Worm (Caenorhabditis elegans) whole organism, L4 larva: Measurements from ENCODE around the gene F18A11.5.

Experiments used
- D1046.2 ChIP-seq: fragments of 200-800 bp; sonication (Bioruptor generic); IDR thresholded peaks from 2 replicates; pipeline ENCODE4 v1.3.6; 2022; ENCODE audit warnings: missing genetic modification characterization, missing compliant biosample characterization
- F26F4.8 ChIP-seq: fragments of 200-800 bp; sonication (Bioruptor generic); conservative IDR thresholded peaks from 2 replicates; pipeline ENCODE4 v1.3.6; 2022; ENCODE audit warnings: missing genetic modification characterization, missing compliant biosample characterization
- T26A8.4 ChIP-seq: fragments of 200-800 bp; sonication (Bioruptor generic); IDR thresholded peaks from 2 replicates; pipeline ENCODE4 v1.3.6; 2022; ENCODE audit warnings: missing genetic modification characterization, missing compliant biosample characterization
- Y5F2A.4 ChIP-seq: fragments of 200-800 bp; sonication (Bioruptor generic); optimal IDR thresholded peaks from 2 replicates; lab custom pipeline; 2018; ENCODE audit warnings: mild to moderate bottlenecking, missing genetic modification characterization, missing compliant biosample characterization
- ZK337.2 ChIP-seq: fragments of 200-800 bp; sonication (Bioruptor generic); IDR thresholded peaks from 2 replicates; pipeline ENCODE4 v1.3.6; 2022; ENCODE audit warnings: missing genetic modification reagents, missing genetic modification characterization, missing compliant biosample characterization
- aha-1 ChIP-seq: fragments of 150-350 bp; peaks from one replicate; lab custom pipeline; 2014; ENCODE audit warnings: missing biosample characterization, missing genetic modification characterization
- ceh-32 ChIP-seq: sonication (generic microtip); optimal IDR thresholded peaks from 2 replicates; lab custom pipeline; 2016; ENCODE audit warnings: mild to moderate bottlenecking, missing genetic modification characterization, missing compliant biosample characterization; ENCODE audit not compliant: poor library complexity
- ceh-44 ChIP-seq: fragments of 200-800 bp; sonication (Bioruptor generic); IDR thresholded peaks from 2 replicates; pipeline ENCODE4 v1.3.6; 2022; ENCODE audit warnings: missing genetic modification reagents, missing genetic modification characterization, missing compliant biosample characterization
- daf-16 ChIP-seq, 3 experiments: sonication (generic microtip); optimal IDR thresholded peaks; 2 replicates each; lab custom pipeline; 2016 to 2017; ENCODE audit warnings: missing genetic modification characterization in 3 of 3, missing genetic modification reagents in 3 of 3, mild to moderate bottlenecking in 2 of 3, missing compliant biosample characterization in 2 of 3, missing biosample characterization in 1 of 3, moderate library complexity in 1 of 3
- daf-8 ChIP-seq: fragments of 200-800 bp; sonication (Bioruptor generic); IDR thresholded peaks from 2 replicates; pipeline ENCODE4 v1.3.6; 2022; ENCODE audit warnings: missing genetic modification characterization, missing compliant biosample characterization
- dmd-6 ChIP-seq: fragments of 200-800 bp; sonication (Bioruptor generic); IDR thresholded peaks from 2 replicates; pipeline ENCODE4 v1.3.6; 2022; ENCODE audit warnings: missing genetic modification reagents, missing genetic modification characterization, missing compliant biosample characterization
- egl-27 ChIP-seq: sonication (generic microtip); optimal IDR thresholded peaks from 3 replicates; lab custom pipeline; 2017; ENCODE audit warnings: missing biosample characterization, missing genetic modification reagents, missing genetic modification characterization
- egl-43 ChIP-seq: fragments of 200-800 bp; sonication (Bioruptor generic); IDR thresholded peaks from 2 replicates; pipeline ENCODE4 v1.3.6; 2022; ENCODE audit warnings: missing genetic modification reagents, missing genetic modification characterization, missing compliant biosample characterization
- hif-1 ChIP-seq, 2 experiments: sonication (generic microtip); optimal IDR thresholded peaks; 2 replicates each; lab custom pipeline; 2016 to 2017; ENCODE audit warnings: missing compliant biosample characterization in 2 of 2, missing genetic modification characterization in 2 of 2, missing genetic modification reagents in 2 of 2, missing genotype in 2 of 2, mild to moderate bottlenecking in 1 of 2
- hlh-11 ChIP-seq: fragments of 200-800 bp; sonication (Bioruptor generic); optimal IDR thresholded peaks from 2 replicates; lab custom pipeline; 2018; ENCODE audit warnings: mild to moderate bottlenecking, missing genetic modification characterization, missing compliant biosample characterization
- jun-1 ChIP-seq: fragments of 150-350 bp; optimal IDR thresholded peaks from 2 replicates; lab custom pipeline; 2014; ENCODE audit warnings: missing biosample characterization, missing genetic modification reagents, missing genetic modification characterization
- lin-1 ChIP-seq: fragments of 200-800 bp; sonication (Bioruptor generic); IDR thresholded peaks from 2 replicates; pipeline ENCODE4 v1.3.6; 2022; ENCODE audit warnings: missing genetic modification reagents, missing genetic modification characterization, missing compliant biosample characterization
- lir-3 ChIP-seq: sonication (generic microtip); optimal IDR thresholded peaks from 2 replicates; lab custom pipeline; 2016; ENCODE audit warnings: mild to moderate bottlenecking, missing genetic modification characterization, missing compliant biosample characterization
- madf-5 ChIP-seq, 2 experiments: fragments of 200-800 bp; sonication (Bioruptor generic); IDR thresholded peaks; 2 replicates each; pipeline ENCODE4 v1.3.6; 2022; ENCODE audit warnings: missing compliant biosample characterization in 2 of 2, missing genetic modification characterization in 2 of 2
- mdl-1 ChIP-seq, 2 experiments: fragments of 150-350 bp in 1 of 2; sonication (generic microtip) in 1 of 2; optimal IDR thresholded peaks; 2 replicates each; lab custom pipeline; 2014 to 2017; ENCODE audit warnings: missing biosample characterization in 2 of 2, missing genetic modification characterization in 2 of 2
- mep-1 ChIP-seq: fragments of 150-350 bp; sonication (generic microtip); optimal IDR thresholded peaks from 3 replicates; lab custom pipeline; 2014; ENCODE audit warnings: missing biosample characterization, missing genetic modification characterization
- mxl-2 ChIP-seq: fragments of 200-800 bp; sonication (Bioruptor generic); conservative IDR thresholded peaks from 2 replicates; pipeline ENCODE4 v1.3.6; 2022; ENCODE audit warnings: missing genetic modification reagents, missing genetic modification characterization, missing compliant biosample characterization
- mxl-3 ChIP-seq: fragments of 200-800 bp; sonication (Bioruptor generic); optimal IDR thresholded peaks from 2 replicates; lab custom pipeline; 2018; ENCODE audit warnings: mild to moderate bottlenecking, missing genetic modification characterization, missing compliant biosample characterization
- nhr-10 ChIP-seq: fragments of 150-350 bp; optimal IDR thresholded peaks from 2 replicates; lab custom pipeline; 2014; ENCODE audit warnings: missing biosample characterization, missing genetic modification characterization
- nhr-102 ChIP-seq: sonication (generic microtip); optimal IDR thresholded peaks from 2 replicates; lab custom pipeline; 2016; ENCODE audit warnings: mild to moderate bottlenecking, missing genetic modification characterization, moderate library complexity, missing compliant biosample characterization
- nhr-111 ChIP-seq: fragments of 200-800 bp; sonication (Bioruptor generic); optimal IDR thresholded peaks from 2 replicates; lab custom pipeline; 2018; ENCODE audit warnings: mild to moderate bottlenecking, missing genetic modification characterization, missing compliant biosample characterization
- nhr-41 ChIP-seq: fragments of 200-800 bp; sonication (Bioruptor generic); IDR thresholded peaks from 2 replicates; pipeline ENCODE4 v1.3.6; 2022; ENCODE audit warnings: missing genetic modification reagents, missing genetic modification characterization, missing compliant biosample characterization
- nhr-6 ChIP-seq: fragments of 150-350 bp; optimal IDR thresholded peaks from 2 replicates; lab custom pipeline; 2014; ENCODE audit warnings: missing biosample characterization, missing genetic modification characterization
- nhr-77 ChIP-seq: fragments of 150-350 bp; optimal IDR thresholded peaks from 2 replicates; lab custom pipeline; 2014; ENCODE audit warnings: missing biosample characterization, missing genetic modification characterization
- pha-4 ChIP-seq, 2 experiments: fragments of 150-350 bp in 1 of 2; fragments of 200-800 bp in 1 of 2; sonication (Bioruptor generic) in 1 of 2; IDR thresholded peaks in 1 of 2; optimal IDR thresholded peaks in 1 of 2; 2 replicates each; pipeline versions ENCODE4 v1.3.6 to Lab custom; 2014 to 2022; ENCODE audit warnings: missing genetic modification characterization in 2 of 2, missing genetic modification reagents in 2 of 2, missing biosample characterization in 1 of 2, missing compliant biosample characterization in 1 of 2
- php-3 ChIP-seq: fragments of 200-800 bp; sonication (Bioruptor generic); IDR thresholded peaks from 2 replicates; pipeline ENCODE4 v1.3.6; 2022; ENCODE audit warnings: missing genetic modification reagents, missing genetic modification characterization, missing compliant biosample characterization
- saeg-2 ChIP-seq: fragments of 200-800 bp; sonication (Bioruptor generic); IDR thresholded peaks from 2 replicates; pipeline ENCODE4 v1.3.6; 2022; ENCODE audit warnings: missing genetic modification reagents, missing genetic modification characterization, missing compliant biosample characterization
- sdz-12 ChIP-seq: fragments of 200-800 bp; sonication (Bioruptor generic); optimal IDR thresholded peaks from 2 replicates; lab custom pipeline; 2018; ENCODE audit warnings: mild to moderate bottlenecking, missing genetic modification characterization, missing compliant biosample characterization
- snpc-1.2 ChIP-seq: fragments of 200-800 bp; sonication (Bioruptor generic); IDR thresholded peaks from 2 replicates; pipeline ENCODE4 v1.3.6; 2022; ENCODE audit warnings: missing genetic modification reagents, missing genetic modification characterization, missing compliant biosample characterization
- spr-3 ChIP-seq: fragments of 200-800 bp; sonication (Bioruptor generic); optimal IDR thresholded peaks from 2 replicates; lab custom pipeline; 2018; ENCODE audit warnings: mild to moderate bottlenecking, missing genetic modification characterization, missing compliant biosample characterization
- tra-1 ChIP-seq: fragments of 200-800 bp; sonication (Bioruptor generic); IDR thresholded peaks from 2 replicates; pipeline ENCODE4 v1.3.6; 2022; ENCODE audit warnings: missing genetic modification reagents, missing genetic modification characterization, missing compliant biosample characterization
- unc-39 ChIP-seq: sonication (generic microtip); optimal IDR thresholded peaks from 2 replicates; lab custom pipeline; 2017; ENCODE audit warnings: missing biosample characterization, missing genetic modification characterization
- vab-7 ChIP-seq: fragments of 200-800 bp; sonication (Bioruptor generic); IDR thresholded peaks from 2 replicates; pipeline ENCODE4 v1.3.6; 2022; ENCODE audit warnings: missing genetic modification reagents, missing genetic modification characterization, missing compliant biosample characterization
- zfp-2 ChIP-seq: sonication (generic microtip); optimal IDR thresholded peaks from 2 replicates; lab custom pipeline; 2016; ENCODE audit warnings: mild to moderate bottlenecking, missing genetic modification characterization, missing compliant biosample characterization
- zip-2 ChIP-seq: fragments of 150-350 bp; optimal IDR thresholded peaks from 2 replicates; lab custom pipeline; 2014; ENCODE audit warnings: missing biosample characterization, missing genetic modification characterization

F18A11.5 gene

ce11 chrII:12996249-12996648 lies 17.8 kb downstream of the F18A11.5 start, which contains the start of gene hphd-1 (continued):
- no peak for TF ChIP-seq lir-3 (tag; lab: Kevin White, UChicago)
- peak; percentile 82 for TF ChIP-seq mxl-3 (GFP tag; lab: Kevin White, UChicago)
- no peak for TF ChIP-seq daf-8 (GFP tag; lab: Robert Waterston, UW)
- TF ChIP-seq D1046.2 (GFP tag; lab: Robert Waterston, UW), result no peak
- peak; percentile 59 for TF ChIP-seq nhr-77 (tag; lab: Kevin White, UChicago)
- no peak for TF ChIP-seq nhr-111
- no peak for TF ChIP-seq nhr-41 (GFP tag; lab: Robert Waterston, UW)
- no peak for TF ChIP-seq zfp-2 (tag; lab: Kevin White, UChicago)
- no peak for TF ChIP-seq madf-5 (GFP tag; IDR thresholded peaks at IDR 0.05; lab: Robert Waterston, UW)
- TF ChIP-seq vab-7 (GFP tag; lab: Robert Waterston, UW), result no peak
- TF ChIP-seq snpc-1.2, result no peak
- no peak for TF ChIP-seq zip-2 (tag; lab: Kevin White, UChicago)
- TF ChIP-seq Y5F2A.4, result no peak
- no peak for TF ChIP-seq ZK337.2 (GFP tag; lab: Robert Waterston, UW)
- peak; percentile 48 for TF ChIP-seq nhr-102 (tag; lab: Kevin White, UChicago)
- TF ChIP-seq jun-1 (tag; lab: Kevin White, UChicago), result no peak
- peak; percentile 83 for TF ChIP-seq nhr-10
- TF ChIP-seq sdz-12 (GFP tag; lab: Kevin White, UChicago), result no peak
- peak; percentile 70 for TF ChIP-seq mep-1 (tag; lab: Kevin White, UChicago)
- peak; percentile 35 to 95 for TF ChIP-seq mdl-1 (tag; optimal IDR thresholded peaks at IDR 0.05; lab: Kevin White, UChicago)
- TF ChIP-seq lin-1 (GFP tag; lab: Robert Waterston, UW), result peak; percentile 46; the same call in 1 of the 2 replicates
- TF ChIP-seq egl-27 (tag; lab: Kevin White, UChicago), result no peak
- peak in 1 of 2 experiments; percentile 32 for TF ChIP-seq daf-16 (GFP tag; optimal IDR thresholded peaks at IDR 0.05; lab: Kevin White, UChicago)
- TF ChIP-seq daf-16 (tag; optimal IDR thresholded peaks at IDR 0.05; lab: Kevin White, UChicago), result peak; percentile 97
- no peak for TF ChIP-seq saeg-2
- no peak for TF ChIP-seq nhr-6 (tag; lab: Kevin White, UChicago)
- peak in 1 of 2 experiments; percentile 68 for TF ChIP-seq hif-1 (tag; optimal IDR thresholded peaks at IDR 0.05; lab: Kevin White, UChicago)
- no peak for TF ChIP-seq ceh-32 (tag; lab: Kevin White, UChicago)
- TF ChIP-seq hlh-11 (tag; lab: Kevin White, UChicago), result peak; percentile 78
- no peak for TF ChIP-seq spr-3 (GFP tag; lab: Kevin White, UChicago)
- TF ChIP-seq dmd-6 (GFP tag; lab: Robert Waterston, UW), result peak; percentile 80
- no peak for TF ChIP-seq pha-4 (GFP tag; IDR thresholded peaks at IDR 0.05; lab: Robert Waterston, UW)
- TF ChIP-seq pha-4 (tag; optimal IDR thresholded peaks at IDR 0.05; lab: Kevin White, UChicago), result peak; percentile 56
- TF ChIP-seq tra-1 (GFP tag; lab: Robert Waterston, UW), result peak; percentile 35; the same call in 1 of the 2 replicates
- TF ChIP-seq aha-1 (tag; lab: Kevin White, UChicago), result peak; percentile 28
- TF ChIP-seq ceh-44 (GFP tag; lab: Robert Waterston, UW), result no peak
- TF ChIP-seq T26A8.4 (GFP tag; lab: Robert Waterston, UW), result peak; percentile 13; the same call in 1 of the 2 replicates
- no peak for TF ChIP-seq unc-39 (tag; lab: Kevin White, UChicago)
- TF ChIP-seq php-3 (GFP tag; lab: Robert Waterston, UW), result peak; percentile 89

- TF ChIP-seq mxl-2 (GFP tag; lab: Robert Waterston, UW) (0 out of 2 replicates have a peak, but pooled peaks have one; percentile 30), ZK337.2 (GFP tag; lab: Robert Waterston, UW) (no peak), nhr-102 (tag; lab: Kevin White, UChicago) (no peak), aha-1 (tag; lab: Kevin White, UChicago) (peak; percentile 89), egl-43 (GFP tag; lab: Robert Waterston, UW) (no peak), zfp-2 (tag; lab: Kevin White, UChicago) (no peak), F26F4.8 (GFP tag; lab: Robert Waterston, UW) (no peak), D1046.2 (GFP tag; lab: Robert Waterston, UW) (0 out of 2 replicates have a peak, but pooled peaks have one; percentile 9)
Observed at ce11 chrII:12995322-12995721, 18.8 kb downstream of the F18A11.5 start.
